Fruit fly (Drosophila melanogaster) Kc167 (cell line): ENCODE measurements around the gene yellow-b.

Experiments used
- Myc ChIP-seq: fragments of >200 bp; optimal IDR thresholded peaks from 2 replicates; lab custom pipeline; 2017; ENCODE audit warnings: missing external identifiers
- Sin3A ChIP-seq: fragments of >200 bp; optimal IDR thresholded peaks from 2 replicates; lab custom pipeline; 2018; ENCODE audit warnings: missing external identifiers
- h ChIP-seq: fragments of >200 bp; optimal IDR thresholded peaks from 3 replicates; lab custom pipeline; 2018; ENCODE audit warnings: missing external identifiers
- insv ChIP-seq: fragments of >200 bp; optimal IDR thresholded peaks from 3 replicates; lab custom pipeline; 2018; ENCODE audit warnings: missing external identifiers
- psq ChIP-seq: fragments of >200 bp; optimal IDR thresholded peaks from 2 replicates; lab custom pipeline; 2017; ENCODE audit warnings: missing external identifiers
- ttk ChIP-seq: sonication (Bioruptor generic); optimal IDR thresholded peaks from 2 replicates; lab custom pipeline; 2017; ENCODE audit warnings: missing external identifiers

yellow-b gene

DNA sequence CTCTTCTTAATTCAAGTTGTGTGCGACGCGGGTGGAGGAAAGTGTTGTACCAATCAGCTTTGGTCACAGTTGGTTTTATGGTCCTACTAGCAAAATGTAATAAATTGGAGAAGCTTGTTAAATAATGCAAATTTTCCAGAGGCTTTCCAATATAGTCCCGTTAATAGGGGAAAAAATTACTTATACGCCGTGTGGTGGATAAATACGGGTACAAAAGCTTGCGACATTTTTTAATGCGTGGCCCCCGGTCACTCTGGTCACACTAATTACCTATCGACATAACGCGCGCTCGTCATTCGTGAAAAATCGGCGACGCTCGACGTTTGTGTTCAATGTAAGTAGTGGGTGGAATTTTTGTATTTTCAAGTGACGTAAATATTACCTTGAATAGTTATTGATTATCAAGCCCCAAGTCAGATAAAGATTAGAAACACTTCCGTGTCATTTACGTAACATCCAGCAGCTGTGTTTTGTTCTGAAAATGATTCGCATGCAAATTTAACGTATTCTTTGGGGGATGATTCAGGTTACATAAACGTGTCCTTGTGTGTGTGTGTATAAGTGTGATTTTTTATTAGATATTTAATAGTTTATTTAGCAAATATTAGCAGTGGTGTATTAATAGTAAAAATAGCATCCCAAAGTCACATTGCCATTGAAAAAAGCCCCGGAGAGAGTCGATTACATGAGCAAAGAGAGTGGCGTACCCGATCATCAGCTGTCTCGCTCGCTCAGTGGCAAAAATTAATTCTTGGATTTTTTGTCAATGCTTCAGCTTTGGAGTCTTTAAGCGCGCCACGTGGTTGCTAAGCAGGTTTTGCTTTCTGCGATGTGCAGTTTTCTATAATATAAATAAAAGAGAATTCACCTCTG is 34.3 kb upstream of the yellow-b start, which contains the start of gene Cyt-c-p:
Cyt-c-p (plus strand) TSS at position 290 of the 873 bp plus-strand sequence.
- TF ChIP-seq ttk (lab: Kevin White, UChicago), result no peak
- TF ChIP-seq Myc (lab: Kevin White, UChicago), result no peak
- TF ChIP-seq Sin3A (lab: Kevin White, UChicago), result no peak
- TF ChIP-seq psq (lab: Kevin White, UChicago), result no peak
- no peak for TF ChIP-seq h
- TF ChIP-seq insv (lab: Kevin White, UChicago), result no peak

dm6 chr2L:16720707-16721700 is 33.1 kb upstream of the yellow-b start:
- TF ChIP-seq h (no peak), psq (lab: Kevin White, UChicago) (no peak), Sin3A (lab: Kevin White, UChicago) (no peak), Myc (lab: Kevin White, UChicago) (no peak), insv (lab: Kevin White, UChicago) (no peak), ttk (lab: Kevin White, UChicago) (no peak)

- TF ChIP-seq Sin3A (lab: Kevin White, UChicago) (no peak), Myc (lab: Kevin White, UChicago) (no peak), h (no peak), psq (lab: Kevin White, UChicago) (no peak), insv (lab: Kevin White, UChicago) (no peak), ttk (lab: Kevin White, UChicago) (no peak)
Measured at dm6 chr2L:16722596-16722995, 31.5 kb upstream of the yellow-b start.

- TF ChIP-seq ttk (lab: Kevin White, UChicago) (no peak), Sin3A (lab: Kevin White, UChicago) (no peak), psq (lab: Kevin White, UChicago) (peak; percentile 65)
Measured at dm6 chr2L:16727578-16728023, 26.5 kb upstream of the yellow-b start, which contains the start of gene VhaSFD. VhaSFD (minus strand) TSS chr2L:16727826.

- no peak for TF ChIP-seq Sin3A (lab: Kevin White, UChicago)
- TF ChIP-seq psq (lab: Kevin White, UChicago), result no peak
- TF ChIP-seq insv (lab: Kevin White, UChicago), result no peak
- no peak for TF ChIP-seq Myc (lab: Kevin White, UChicago)
- no peak for TF ChIP-seq ttk (lab: Kevin White, UChicago)
- TF ChIP-seq h, result no peak
Measured at dm6 chr2L:16729556-16729955, 24.6 kb upstream of the yellow-b start, which contains the start of gene Tsen2. Tsen2 (plus strand) TSS chr2L:16729777.

DNA sequence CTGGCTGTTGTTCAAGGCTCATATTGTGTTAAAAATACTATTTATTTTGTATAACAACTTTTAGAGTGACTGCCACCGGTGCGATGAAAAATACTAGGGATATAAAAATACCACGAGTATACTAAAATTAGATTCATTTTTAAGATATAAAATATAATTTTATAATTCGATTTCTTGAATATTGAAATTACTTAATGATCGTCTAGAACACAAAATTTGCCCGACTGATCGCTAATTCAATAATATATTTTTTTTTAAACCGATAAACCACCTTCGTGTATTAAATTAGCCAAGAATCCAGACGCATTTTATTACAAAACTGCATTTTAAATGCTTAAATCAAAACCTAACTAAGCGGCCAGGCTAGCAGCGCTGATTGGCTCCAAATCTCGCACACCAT is 23.2 kb upstream of the yellow-b start, which contains the start of gene CG17996:
CG17996 (minus strand) TSS at position 101 of the 400 bp plus-strand sequence.
- no peak for TF ChIP-seq ttk (lab: Kevin White, UChicago)
- no peak for TF ChIP-seq Myc (lab: Kevin White, UChicago)
- no peak for TF ChIP-seq psq (lab: Kevin White, UChicago)
- TF ChIP-seq h, result no peak
- no peak for TF ChIP-seq insv (lab: Kevin White, UChicago)
- no peak for TF ChIP-seq Sin3A (lab: Kevin White, UChicago)

DNA sequence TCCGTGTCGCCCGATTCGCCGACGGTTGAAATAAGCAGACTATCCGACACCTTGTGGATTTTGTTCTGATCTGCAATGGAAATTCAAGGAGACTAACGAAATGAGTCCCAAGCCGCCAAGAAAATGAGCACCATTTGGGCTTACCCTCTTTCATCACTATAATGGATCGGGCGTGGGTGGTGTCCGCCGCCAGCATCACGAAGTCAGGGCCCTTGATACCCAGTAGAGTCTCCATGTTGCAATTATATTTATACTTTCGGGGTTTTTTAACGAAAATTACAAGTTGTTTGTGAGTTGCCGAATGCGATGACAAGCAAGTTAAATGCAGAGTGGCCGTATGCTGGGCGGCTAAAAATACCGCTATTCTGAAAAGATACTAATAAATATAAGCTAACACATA is 22.3 kb upstream of the yellow-b start, which contains the start of gene Prosbeta4:
Prosbeta4 (minus strand) TSS at position 335 of the 400 bp plus-strand sequence.
- no peak for TF ChIP-seq Sin3A (lab: Kevin White, UChicago)
- no peak for TF ChIP-seq h
- no peak for TF ChIP-seq Myc (lab: Kevin White, UChicago)
- TF ChIP-seq psq (lab: Kevin White, UChicago), result no peak
- no peak for TF ChIP-seq ttk (lab: Kevin White, UChicago)

DNA sequence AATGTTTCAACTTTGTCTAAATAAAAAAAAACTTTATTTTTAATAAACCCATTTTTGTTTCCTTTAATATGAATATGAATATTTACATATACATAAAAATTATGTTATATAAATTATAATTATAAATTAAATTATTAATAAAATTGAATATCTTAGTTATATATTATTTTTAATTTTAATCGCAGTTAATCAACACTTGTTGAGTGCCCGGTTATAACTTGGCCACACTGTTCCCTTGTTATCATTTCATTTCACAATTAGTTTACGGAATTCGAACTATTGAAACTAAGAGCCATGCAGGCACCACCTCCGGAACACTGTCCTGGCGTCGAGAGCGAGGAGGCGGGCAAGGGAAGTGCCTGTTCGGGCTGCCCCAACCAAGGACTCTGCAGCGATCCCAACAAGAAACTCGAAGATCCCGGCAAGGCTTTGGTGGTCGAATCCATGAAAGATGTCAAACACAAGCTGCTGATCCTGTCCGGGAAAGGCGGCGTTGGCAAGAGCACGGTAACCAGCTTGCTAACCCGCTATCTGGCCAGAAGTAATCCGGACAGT is 21.7 kb upstream of the yellow-b start, which contains the start of gene Nubp1:
Nubp1 (plus strand) TSS at position 213 of the 555 bp plus-strand sequence.
- no peak for TF ChIP-seq h
- TF ChIP-seq Myc (lab: Kevin White, UChicago), result no peak
- no peak for TF ChIP-seq insv (lab: Kevin White, UChicago)
- TF ChIP-seq ttk (lab: Kevin White, UChicago), result no peak
- TF ChIP-seq Sin3A (lab: Kevin White, UChicago), result no peak
- TF ChIP-seq psq (lab: Kevin White, UChicago), result no peak

- TF ChIP-seq ttk (lab: Kevin White, UChicago) (no peak), insv (lab: Kevin White, UChicago) (no peak), Sin3A (lab: Kevin White, UChicago) (no peak), Myc (lab: Kevin White, UChicago) (no peak), psq (lab: Kevin White, UChicago) (no peak), h (no peak)
Measured at dm6 chr2L:16738206-16738900, 15.8 kb upstream of the yellow-b start, which contains the start of the genes glu and ChLD3. glu (minus strand) TSS chr2L:16738388. ChLD3 (plus strand) TSS chr2L:16738850.
